Fruit fly (Drosophila melanogaster): Measurements from ENCODE around the gene Nek2.
A peak's percentile ranks its signal among the peaks of the same experiment; 100 is the strongest.

Gene Nek2

DNA sequence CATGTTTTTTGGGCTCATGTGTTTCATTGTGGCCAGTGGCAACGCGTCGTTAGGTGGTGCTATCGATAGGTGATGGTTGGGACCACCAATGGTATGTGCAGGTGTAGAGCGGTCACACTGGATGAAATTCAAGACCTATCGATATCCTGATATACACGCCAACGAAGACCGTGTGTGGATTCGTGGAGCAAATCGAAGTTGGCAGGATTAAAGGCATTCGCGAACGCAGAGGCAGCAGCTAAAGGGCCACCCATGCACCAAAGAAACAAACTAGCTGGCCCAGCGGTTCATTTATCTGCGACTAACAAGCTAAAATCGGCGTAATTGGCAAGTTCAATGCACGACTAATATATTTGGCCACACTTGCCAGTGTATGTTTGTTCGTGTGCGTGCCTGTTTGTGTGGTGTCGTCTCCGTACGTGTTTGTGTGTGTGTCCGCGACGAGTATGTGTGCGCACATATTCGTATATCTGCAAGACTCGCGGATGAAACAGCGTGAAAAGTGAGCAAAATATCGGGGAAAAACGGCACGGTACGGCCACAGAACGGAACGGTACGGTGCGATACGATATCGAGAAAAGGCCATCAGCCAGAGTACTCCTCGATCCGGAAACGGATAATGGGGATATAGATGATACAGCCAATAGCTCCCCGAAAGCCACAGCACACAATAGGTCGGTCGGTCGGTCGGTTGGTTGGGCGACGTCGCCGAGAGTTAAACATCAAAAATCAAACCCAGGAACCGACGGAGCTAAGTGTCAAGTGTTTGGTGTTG lies 44.5 kb upstream of the Nek2 start, which contains the start of gene Ubr3 (continued):
- peak; percentile 68 for TF ChIP-seq stwl (tag; optimal IDR thresholded peaks at IDR 0.05)
- no peak for TF ChIP-seq corto (GFP tag; optimal IDR thresholded peaks at IDR 0.05)
- no peak for TF ChIP-seq Atf3 (GFP tag; optimal IDR thresholded peaks at IDR 0.05)
- no peak for TF ChIP-seq CG5953 (GFP tag; IDR thresholded peaks at IDR 0.05)
- no peak for TF ChIP-seq Poxn (GFP tag; IDR thresholded peaks at IDR 0.05)
- no peak for TF ChIP-seq GATAe (GFP tag; conservative IDR thresholded peaks at IDR 0.05)
- no peak for TF ChIP-seq grn (GFP tag; optimal IDR thresholded peaks at IDR 0.05)
- peak; percentile 77 for TF ChIP-seq dm (GFP tag; optimal IDR thresholded peaks at IDR 0.05)
- TF ChIP-seq caup (GFP tag; optimal IDR thresholded peaks at IDR 0.05; ENCODE audit: severe bottlenecking) = no peak
- TF ChIP-seq NfI (GFP tag; optimal IDR thresholded peaks at IDR 0.05) = no peak
- TF ChIP-seq CG2875 (GFP tag; optimal IDR thresholded peaks at IDR 0.05) = no peak
- no peak for TF ChIP-seq prd (optimal IDR thresholded peaks at IDR 0.05)
- no peak for TF ChIP-seq prd (GFP tag; IDR thresholded peaks at IDR 0.05)
- TF ChIP-seq wek (GFP tag; optimal IDR thresholded peaks at IDR 0.05) = no peak
- TF ChIP-seq Ets97D (GFP tag; optimal IDR thresholded peaks at IDR 0.05) = peak; percentile 92
- no peak for TF ChIP-seq Dad (GFP tag; optimal IDR thresholded peaks at IDR 0.05)
- TF ChIP-seq nerfin-2 (GFP tag; IDR thresholded peaks at IDR 0.05; ENCODE audit: partially characterized antibody) = peak; percentile 66
- no peak for TF ChIP-seq Hr3 (GFP tag; optimal IDR thresholded peaks at IDR 0.05)
- peak; percentile 7 for TF ChIP-seq shn (GFP tag; optimal IDR thresholded peaks at IDR 0.05)
- no peak for TF ChIP-seq CG15479 (GFP tag; optimal IDR thresholded peaks at IDR 0.05)
- peak; percentile 41 for TF ChIP-seq CG17186 (GFP tag; optimal IDR thresholded peaks at IDR 0.05)
- no peak for TF ChIP-seq cas (GFP tag; IDR thresholded peaks at IDR 0.05)
- TF ChIP-seq luna (GFP tag; optimal IDR thresholded peaks at IDR 0.05) = no peak
- TF ChIP-seq CG6854 (GFP tag; optimal IDR thresholded peaks at IDR 0.05) = no peak
- TF ChIP-seq tx (GFP tag; optimal IDR thresholded peaks at IDR 0.05) = no peak
- TF ChIP-seq CG34422 (GFP tag; IDR thresholded peaks at IDR 0.05) = peak; percentile 31; the same call in 1 of the 3 replicates
- TF ChIP-seq CG9932 (GFP tag; IDR thresholded peaks at IDR 0.05) = peak; percentile 44
- TF ChIP-seq CG2129 (GFP tag; IDR thresholded peaks at IDR 0.05; ENCODE audit: partially characterized antibody) = 0 out of 2 replicates have a peak, but pooled peaks have one; percentile 30
- TF ChIP-seq Antp (GFP tag; optimal IDR thresholded peaks at IDR 0.05) = no peak
- TF ChIP-seq Elba2 (GFP tag; optimal IDR thresholded peaks at IDR 0.05) = peak; percentile 17
- peak; percentile 84 for TF ChIP-seq amos (GFP tag; IDR thresholded peaks at IDR 0.05; ENCODE audit: partially characterized antibody)
- TF ChIP-seq row (GFP tag; IDR thresholded peaks at IDR 0.05) = peak; percentile 26; the same call in 1 of the 3 replicates
- no peak for TF ChIP-seq CG30431 (GFP tag; optimal IDR thresholded peaks at IDR 0.05)
- no peak for TF ChIP-seq CG7372 (GFP tag; IDR thresholded peaks at IDR 0.05)
- no peak for TF ChIP-seq ash1 (GFP tag; optimal IDR thresholded peaks at IDR 0.05)
- no peak for TF ChIP-seq CG13424 (tag; optimal IDR thresholded peaks at IDR 0.05)
- TF ChIP-seq CG2116 (GFP tag; optimal IDR thresholded peaks at IDR 0.05) = peak; percentile 94
- TF ChIP-seq CG12769 (tag; optimal IDR thresholded peaks at IDR 0.05) = peak; percentile 43
- peak; percentile 66; the same call in 2 of the 3 replicates for TF ChIP-seq CG34224 (GFP tag; IDR thresholded peaks at IDR 0.05; ENCODE audit: partially characterized antibody)
- peak; percentile 26 for TF ChIP-seq Myb (GFP tag; optimal IDR thresholded peaks at IDR 0.05)
- no peak for TF ChIP-seq ci (GFP tag; IDR thresholded peaks at IDR 0.05)
- TF ChIP-seq CG9437 (GFP tag; optimal IDR thresholded peaks at IDR 0.05) = no peak
- no peak for TF ChIP-seq CG11695 (GFP tag; IDR thresholded peaks at IDR 0.05)
- TF ChIP-seq pita (GFP tag; optimal IDR thresholded peaks at IDR 0.05) = no peak
- TF ChIP-seq CG8944 (GFP tag; optimal IDR thresholded peaks at IDR 0.05) = no peak
- TF ChIP-seq zf30C (GFP tag; optimal IDR thresholded peaks at IDR 0.05) = no peak
- TF ChIP-seq sqz (GFP tag; optimal IDR thresholded peaks at IDR 0.05) = no peak
- peak; percentile 69 for TF ChIP-seq Deaf1 (tag; optimal IDR thresholded peaks at IDR 0.05)
- TF ChIP-seq CG11723 (GFP tag; optimal IDR thresholded peaks at IDR 0.05) = no peak
- TF ChIP-seq gfzf (GFP tag; optimal IDR thresholded peaks at IDR 0.05) = peak; percentile 69

All from whole organism, embryonic.